Worm (Caenorhabditis elegans) whole organism, mixed stage, embryonic: ENCODE measurements around the gene nas-22.

Source experiments
- ceh-83 ChIP-seq: fragments of 200-800 bp; sonication (Bioruptor generic); optimal IDR thresholded peaks from 2 replicates; lab custom pipeline; 2018; ENCODE audit warnings: mild to moderate bottlenecking, missing genetic modification characterization, missing compliant biosample characterization
- elt-1 ChIP-seq: sonication (generic microtip); optimal IDR thresholded peaks from 2 replicates; lab custom pipeline; 2017; ENCODE audit warnings: missing genetic modification characterization, mild to moderate bottlenecking, missing compliant biosample characterization, antibody characterized with exemption, moderate library complexity, borderline replicate concordance; ENCODE audit not compliant: insufficient read depth
- flh-1 ChIP-seq: fragments of 200-800 bp; sonication (Bioruptor generic); optimal IDR thresholded peaks from 2 replicates; lab custom pipeline; 2018; ENCODE audit warnings: mild to moderate bottlenecking, missing genetic modification characterization, moderate library complexity, missing compliant biosample characterization
- lsy-2 ChIP-seq: fragments of 150-350 bp; optimal IDR thresholded peaks from 2 replicates; lab custom pipeline; 2014; ENCODE audit warnings: missing biosample characterization, missing genetic modification characterization
- mls-2 ChIP-seq: sonication (generic microtip); optimal IDR thresholded peaks from 2 replicates; lab custom pipeline; 2016; ENCODE audit warnings: mild to moderate bottlenecking, missing genetic modification characterization, moderate library complexity, missing compliant biosample characterization
- nhr-2 ChIP-seq: fragments of 150-350 bp; optimal IDR thresholded peaks from 2 replicates; lab custom pipeline; 2014; ENCODE audit warnings: missing biosample characterization, missing genetic modification characterization
- nhr-237 ChIP-seq: fragments of 150-350 bp; optimal IDR thresholded peaks from 2 replicates; lab custom pipeline; 2014; ENCODE audit warnings: missing biosample characterization, missing genetic modification characterization
- nhr-28 ChIP-seq: fragments of 150-350 bp; optimal IDR thresholded peaks from 2 replicates; lab custom pipeline; 2014; ENCODE audit warnings: missing biosample characterization, missing genetic modification characterization
- nhr-76 ChIP-seq: sonication (generic microtip); optimal IDR thresholded peaks from 2 replicates; lab custom pipeline; 2017; ENCODE audit warnings: missing biosample characterization, missing genetic modification characterization
- pha-4 ChIP-seq: fragments of 150-350 bp; optimal IDR thresholded peaks from 2 replicates; lab custom pipeline; 2018; ENCODE audit warnings: missing biosample characterization, missing genetic modification reagents, missing genetic modification characterization
- sptf-1 ChIP-seq: sonication (generic microtip); optimal IDR thresholded peaks from 2 replicates; lab custom pipeline; 2017; ENCODE audit warnings: mild to moderate bottlenecking, missing genetic modification characterization, moderate library complexity, missing compliant biosample characterization
- unc-39 ChIP-seq: fragments of 150-350 bp; optimal IDR thresholded peaks from 2 replicates; lab custom pipeline; 2014; ENCODE audit warnings: missing biosample characterization, missing genetic modification characterization
- unc-62 ChIP-seq: fragments of 150-350 bp; optimal IDR thresholded peaks from 2 replicates; lab custom pipeline; 2014; ENCODE audit warnings: missing biosample characterization, missing genetic modification reagents, missing genetic modification characterization

- TF ChIP-seq nhr-237 (tag; lab: Kevin White, UChicago) (no peak), nhr-76 (tag; lab: Kevin White, UChicago) (no peak), mls-2 (no peak), unc-62 (GFP tag; lab: Kevin White, UChicago) (no peak), elt-1 (tag; lab: Kevin White, UChicago) (no peak), nhr-2 (tag; lab: Kevin White, UChicago) (no peak), sptf-1 (tag; lab: Kevin White, UChicago) (no peak), lsy-2 (tag; lab: Kevin White, UChicago) (no peak), unc-39 (tag; lab: Kevin White, UChicago) (no peak), flh-1 (GFP tag; lab: Kevin White, UChicago) (no peak), nhr-28 (tag; lab: Kevin White, UChicago) (no peak), pha-4 (tag; lab: Kevin White, UChicago) (no peak), ceh-83 (GFP tag; lab: Kevin White, UChicago) (no peak)
Measured at ce11 chrV:11514677-11515076, 40.2 kb downstream of the nas-22 start, which contains the start of gene C55A6.6.
